Worm (Caenorhabditis elegans) whole organism, young adult: ENCODE data around the gene F42F12.3.

Source experiments
- B0336.3 ChIP-seq: fragments of 200-800 bp; sonication (Bioruptor generic); IDR thresholded peaks from 2 replicates; pipeline ENCODE4 v1.3.6; 2022; ENCODE audit warnings: missing genetic modification characterization, missing compliant biosample characterization
- ZK185.1 ChIP-seq: sonication (generic microtip); optimal IDR thresholded peaks from 2 replicates; lab custom pipeline; 2016; ENCODE audit warnings: mild to moderate bottlenecking, missing genetic modification characterization, missing compliant biosample characterization; ENCODE audit not compliant: poor library complexity, severe bottlenecking
- ama-1 ChIP-seq, 3 experiments: fragments of 150-350 bp in 1 of 3; sonication (generic microtip) in 2 of 3; optimal IDR thresholded peaks; 2 replicates each; lab custom pipeline; 2014 to 2018; ENCODE audit warnings: missing biosample characterization in 2 of 3, missing genetic modification characterization in 2 of 3, missing genetic modification reagents in 2 of 3
- egrh-3 ChIP-seq: fragments of 200-800 bp; sonication (Bioruptor generic); IDR thresholded peaks from 2 replicates; pipeline ENCODE4 v1.3.6; 2022; ENCODE audit warnings: missing genetic modification reagents, missing genetic modification characterization, missing compliant biosample characterization
- nfya-1 ChIP-seq: sonication (generic microtip); optimal IDR thresholded peaks from 2 replicates; lab custom pipeline; 2017; ENCODE audit warnings: antibody characterized with exemption, missing compliant biosample characterization, missing genetic modification characterization, borderline replicate concordance; ENCODE audit not compliant: insufficient read depth
- nhr-120 ChIP-seq: fragments of 200-800 bp; sonication (Bioruptor generic); IDR thresholded peaks from 2 replicates; pipeline ENCODE4 v1.3.6; 2022; ENCODE audit warnings: missing genetic modification characterization, missing compliant biosample characterization
- nhr-179 ChIP-seq: sonication (generic microtip); optimal IDR thresholded peaks from 2 replicates; lab custom pipeline; 2016; ENCODE audit warnings: mild to moderate bottlenecking, missing genetic modification characterization, missing compliant biosample characterization
- unc-62 ChIP-seq: fragments of 150-350 bp; optimal IDR thresholded peaks from 2 replicates; lab custom pipeline; 2014; ENCODE audit warnings: missing biosample characterization, missing genetic modification reagents, missing genetic modification characterization

DNA sequence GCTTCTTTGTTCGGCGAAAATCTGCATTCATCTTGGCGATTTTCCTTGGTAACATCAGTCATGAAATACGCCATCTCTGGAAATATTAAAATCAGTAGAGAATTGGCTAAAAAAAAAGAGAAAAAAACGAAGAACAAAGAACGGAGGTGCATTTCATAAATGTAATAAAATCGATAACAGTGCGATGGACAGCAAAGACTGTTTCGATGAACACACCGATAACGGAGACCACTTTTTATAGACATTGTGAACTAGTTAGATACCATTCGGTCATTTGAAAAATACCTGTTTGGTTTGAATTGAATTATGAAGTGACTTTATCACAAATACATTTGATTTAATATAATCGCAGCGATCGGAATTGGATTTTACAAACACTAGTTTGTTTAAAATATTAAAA lies 2.5 kb downstream of the F42F12.3 start, which contains the start of gene F42F12.4:
- no peak for TF ChIP-seq nhr-120 (GFP tag; lab: Robert Waterston, UW)
- TF ChIP-seq unc-62 (GFP tag; lab: Kevin White, UChicago): no peak
- TF ChIP-seq egrh-3 (GFP tag; lab: Robert Waterston, UW): no peak
- TF ChIP-seq B0336.3 (GFP tag; lab: Robert Waterston, UW): no peak
- TF ChIP-seq nhr-179 (tag; lab: Kevin White, UChicago): no peak
- no peak for TF ChIP-seq ZK185.1 (tag; lab: Kevin White, UChicago)
- TF ChIP-seq ama-1 (optimal IDR thresholded peaks at IDR 0.05; lab: Kevin White, UChicago): no peak
- TF ChIP-seq ama-1 (GFP tag; optimal IDR thresholded peaks at IDR 0.05; lab: Kevin White, UChicago): no peak
- no peak for TF ChIP-seq nfya-1 (tag; lab: Kevin White, UChicago)
